Fruit fly (Drosophila melanogaster): ENCODE data around the gene vri.

The vri gene

DNA sequence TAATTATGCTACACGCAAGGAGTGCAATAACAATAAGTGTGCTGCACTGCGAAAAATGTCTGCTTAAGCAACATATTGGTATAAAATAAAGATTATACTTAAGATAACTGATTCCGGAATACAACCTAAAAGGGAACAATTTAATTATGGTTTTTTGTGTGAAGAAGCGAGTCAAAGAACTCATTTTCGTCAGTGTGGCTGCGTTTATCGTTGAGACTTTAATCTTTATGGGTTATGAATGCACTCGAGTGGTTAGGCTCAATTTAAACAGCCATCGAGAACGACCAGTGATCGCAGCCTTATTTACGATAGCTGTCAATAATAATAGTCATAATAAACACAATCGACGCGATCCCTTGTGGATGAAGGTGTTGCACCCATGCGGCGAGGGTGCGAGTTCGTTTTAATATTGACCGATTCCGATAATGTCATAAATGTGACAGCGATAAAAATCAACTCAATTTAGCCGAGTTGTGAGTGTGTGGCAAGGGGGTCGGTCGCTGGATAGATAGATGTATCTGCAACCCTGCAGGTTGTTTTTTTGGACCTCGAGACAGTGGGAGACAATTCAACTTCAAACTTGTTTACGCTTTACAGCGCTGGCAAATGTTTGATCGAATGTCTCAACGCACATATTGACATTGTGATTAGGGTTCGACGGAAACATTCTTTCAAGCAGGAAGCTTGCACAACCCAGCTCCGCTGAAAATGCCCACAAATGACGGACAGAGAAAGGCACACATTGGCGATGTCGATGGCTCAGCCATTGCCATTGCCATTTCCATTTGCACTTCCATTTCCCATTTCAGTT lies 32.5 kb upstream of the vri start (continued):
- TF ChIP-seq dimm (GFP tag; IDR thresholded peaks at IDR 0.05) (peak; percentile 54; the same call in 1 of the 2 replicates), CG3726 (GFP tag; IDR thresholded peaks at IDR 0.05) (0 out of 3 replicates have a peak, but pooled peaks have one; percentile 22), CG1647 (GFP tag; optimal IDR thresholded peaks at IDR 0.05) (peak; percentile 29), CG2712 (tag; optimal IDR thresholded peaks at IDR 0.05) (peak; percentile 34), chinmo (GFP tag; IDR thresholded peaks at IDR 0.05; ENCODE audit: partially characterized antibody) (0 out of 4 replicates have a peak, but pooled peaks have one; percentile 25), corto (GFP tag; optimal IDR thresholded peaks at IDR 0.05) (peak; percentile 79), CG31441 (GFP tag; IDR thresholded peaks at IDR 0.05) (peak; percentile 55), CG2889 (GFP tag; IDR thresholded peaks at IDR 0.05) (no peak), Six4 (GFP tag; optimal IDR thresholded peaks at IDR 0.05) (no peak), CkIIα-i1 (GFP tag; IDR thresholded peaks at IDR 0.05) (no peak), CG15601 (tag; optimal IDR thresholded peaks at IDR 0.05) (peak; percentile 62), CG4730 (GFP tag; IDR thresholded peaks at IDR 0.05) (0 out of 2 replicates have a peak, but pooled peaks have one; percentile 38), Nf-YB (GFP tag; optimal IDR thresholded peaks at IDR 0.05) (peak; percentile 35), sc (optimal IDR thresholded peaks at IDR 0.05) (no peak), sc (GFP tag; optimal IDR thresholded peaks at IDR 0.05) (peak; percentile 60), D19B (GFP tag; optimal IDR thresholded peaks at IDR 0.05) (no peak), CG6654 (GFP tag; optimal IDR thresholded peaks at IDR 0.05) (peak; percentile 29), C15 (GFP tag; IDR thresholded peaks at IDR 0.05) (no peak), cg (GFP tag; optimal IDR thresholded peaks at IDR 0.05) (peak; percentile 6), Mad (GFP tag; optimal IDR thresholded peaks at IDR 0.05) (no peak), CG9437 (GFP tag; optimal IDR thresholded peaks at IDR 0.05) (peak; percentile 23), CG9727 (GFP tag; optimal IDR thresholded peaks at IDR 0.05) (peak; percentile 72), pnt (GFP tag; optimal IDR thresholded peaks at IDR 0.05) (peak; percentile 21), tap (tag; optimal IDR thresholded peaks at IDR 0.05) (peak; percentile 23), Mrtf (GFP tag; IDR thresholded peaks at IDR 0.05) (no peak), E2f2 (GFP tag; IDR thresholded peaks at IDR 0.05) (0 out of 2 replicates have a peak, but pooled peaks have one; percentile 14), CG10321 (GFP tag; IDR thresholded peaks at IDR 0.05) (0 out of 2 replicates have a peak, but pooled peaks have one; percentile 16), Vsx1 (GFP tag; optimal IDR thresholded peaks at IDR 0.05) (peak; percentile 53), esg (GFP tag; conservative IDR thresholded peaks at IDR 0.05) (no peak), az2 (GFP tag; optimal IDR thresholded peaks at IDR 0.05) (peak; percentile 37), pan (optimal IDR thresholded peaks at IDR 0.05) (no peak), pan (GFP tag; optimal IDR thresholded peaks at IDR 0.05 in 1 of 2, IDR thresholded peaks at IDR 0.05 in 1 of 2) (peak in 1 of 2 experiments; percentile 54), Drgx (GFP tag; IDR thresholded peaks at IDR 0.05) (peak; percentile 43), gce (GFP tag; IDR thresholded peaks at IDR 0.05) (peak; percentile 68), CG3163 (GFP tag; optimal IDR thresholded peaks at IDR 0.05) (no peak), Kr (GFP tag; optimal IDR thresholded peaks at IDR 0.05) (peak; percentile 83), CG1024 (GFP tag; IDR thresholded peaks at IDR 0.05) (peak; percentile 53; the same call in 1 of the 2 replicates), ATbp (GFP tag; optimal IDR thresholded peaks at IDR 0.05) (peak; percentile 57), CG9215 (GFP tag; IDR thresholded peaks at IDR 0.05) (no peak), ac (GFP tag; optimal IDR thresholded peaks at IDR 0.05) (peak; percentile 75), CG6813 (GFP tag; optimal IDR thresholded peaks at IDR 0.05) (peak; percentile 81), Hr78 (GFP tag; optimal IDR thresholded peaks at IDR 0.05) (peak in 1 of 2 experiments; percentile 70), grn (GFP tag; optimal IDR thresholded peaks at IDR 0.05) (peak; percentile 99), sug (tag; optimal IDR thresholded peaks at IDR 0.05) (peak; percentile 67), fd64A (GFP tag; optimal IDR thresholded peaks at IDR 0.05) (peak; percentile 75), CG8359 (GFP tag; optimal IDR thresholded peaks at IDR 0.05; ENCODE audit: borderline replicate concordance) (peak; percentile 54), CG7987 (GFP tag; optimal IDR thresholded peaks at IDR 0.05) (peak; percentile 47), CG17186 (GFP tag; optimal IDR thresholded peaks at IDR 0.05) (peak; percentile 36), trem (tag; optimal IDR thresholded peaks at IDR 0.05) (peak; percentile 26)

Data from whole organism, embryonic.